Fruit fly (Drosophila melanogaster): ENCODE measurements around the gene CG13894.

CG13894 gene

dm6 chr3L:697055-697427, 1.9 kb downstream of the CG13894 start:
- no peak for TF ChIP-seq noc (tag; optimal IDR thresholded peaks at IDR 0.05)

dm6 chr3L:696404-697054, 2.4 kb downstream of the CG13894 start:
- peak; percentile 85 for TF ChIP-seq noc (tag; optimal IDR thresholded peaks at IDR 0.05)

dm6 chr3L:695510-695909, 3.4 kb downstream of the CG13894 start:
- no peak for TF ChIP-seq noc (tag; optimal IDR thresholded peaks at IDR 0.05)

- TF ChIP-seq noc (tag; optimal IDR thresholded peaks at IDR 0.05), result no peak
These were observed 6.2 kb downstream of the CG13894 start, which contains the start of gene Vti1a for dm6 chr3L:692699-693098. Vti1a (minus strand) TSS chr3L:692919.

dm6 chr3L:690031-690686, 8.8 kb downstream of the CG13894 start, which contains the start of the genes CG32483 and RabX6:
CG32483 (minus strand) TSS chr3L:690081.
RabX6 (plus strand) TSS chr3L:690517.
- no peak for TF ChIP-seq noc (tag; optimal IDR thresholded peaks at IDR 0.05)

dm6 chr3L:687858-688257, 11.1 kb downstream of the CG13894 start, which contains the start of gene hiro:
hiro (minus strand) TSS chr3L:687958.
- TF ChIP-seq noc (tag; optimal IDR thresholded peaks at IDR 0.05), result peak; percentile 21

dm6 chr3L:685441-685804, 13.5 kb downstream of the CG13894 start, which contains the start of gene ebd1:
ebd1 (minus strand) TSS chr3L:685549.
- no peak for TF ChIP-seq noc (tag; optimal IDR thresholded peaks at IDR 0.05)

- TF ChIP-seq noc (tag; optimal IDR thresholded peaks at IDR 0.05), result no peak
These were observed 14.0 kb downstream of the CG13894 start for dm6 chr3L:684749-685440.

dm6 chr3L:682420-682882, 16.5 kb downstream of the CG13894 start, which contains the start of gene CG3386:
CG3386 (minus strand) TSS chr3L:682470.
- TF ChIP-seq noc (tag; optimal IDR thresholded peaks at IDR 0.05), result no peak

- no peak for TF ChIP-seq noc (tag; optimal IDR thresholded peaks at IDR 0.05)
These were observed 17.1 kb downstream of the CG13894 start for dm6 chr3L:681793-682369.

- TF ChIP-seq noc (tag; optimal IDR thresholded peaks at IDR 0.05), result peak; percentile 72
These were observed 18.7 kb downstream of the CG13894 start, which contains the start of gene CG17129 for dm6 chr3L:680258-680657. CG17129 (minus strand) TSS chr3L:680326.

dm6 chr3L:675856-676255, 23.1 kb downstream of the CG13894 start:
- TF ChIP-seq noc (tag; optimal IDR thresholded peaks at IDR 0.05), result no peak

dm6 chr3L:673324-673723, 25.6 kb downstream of the CG13894 start:
- TF ChIP-seq noc (tag; optimal IDR thresholded peaks at IDR 0.05), result no peak

dm6 chr3L:666544-666943, 32.4 kb downstream of the CG13894 start:
- TF ChIP-seq noc (tag; optimal IDR thresholded peaks at IDR 0.05), result no peak

- no peak for TF ChIP-seq noc (tag; optimal IDR thresholded peaks at IDR 0.05)
These were observed 35.1 kb downstream of the CG13894 start for dm6 chr3L:663880-664279.

Measured in whole organism, larva.